Worm (Caenorhabditis elegans): ENCODE data around the gene K04C2.3.

ce11 chrIII:6848654-6849204 is 24.2 kb upstream of the K04C2.3 start, which contains the start of gene dhhc-5:
- TF ChIP-seq egl-27 (tag; optimal IDR thresholded peaks at IDR 0.05): no peak
- no peak for TF ChIP-seq lin-11 (tag; optimal IDR thresholded peaks at IDR 0.05)

Measured in whole organism, L2 larva.